Worm (Caenorhabditis elegans): ENCODE measurements around the gene C54E4.1.

Gene C54E4.1

DNA sequence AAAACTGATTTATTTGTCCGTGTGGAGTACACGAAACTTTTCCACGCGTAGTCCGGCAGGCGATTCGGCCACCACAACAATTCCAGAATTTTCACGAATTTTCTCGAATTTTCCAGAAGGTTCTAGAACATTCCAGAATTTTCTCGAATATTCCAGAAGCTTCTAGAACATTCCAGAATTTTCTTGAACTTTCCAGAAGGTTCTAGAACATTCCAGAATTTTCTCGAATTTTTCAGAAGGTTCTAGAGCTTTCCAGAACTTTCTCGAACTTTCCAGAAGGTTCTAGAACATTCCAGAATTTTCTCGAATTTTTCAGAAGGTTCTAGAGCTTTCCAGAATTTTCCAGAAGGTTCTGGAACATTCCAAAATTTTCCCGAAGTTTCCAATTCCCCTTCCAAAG lies 39.5 kb upstream of the C54E4.1 start:
- 0 out of 2 replicates have a peak, but pooled peaks have one; percentile 74 for TF ChIP-seq Y56A3A.18 (GFP tag; IDR thresholded peaks at IDR 0.05)
- TF ChIP-seq ekl-4 (GFP tag; IDR thresholded peaks at IDR 0.05), result peak; percentile 79
- 0 out of 2 replicates have a peak, but pooled peaks have one; percentile 13 for TF ChIP-seq Y53F4B.3 (GFP tag; IDR thresholded peaks at IDR 0.05)
- peak; percentile 68 for TF ChIP-seq ceh-100 (GFP tag; IDR thresholded peaks at IDR 0.05)
- TF ChIP-seq ceh-40 (GFP tag; IDR thresholded peaks at IDR 0.05), result 0 out of 2 replicates have a peak, but pooled peaks have one; percentile 60
- TF ChIP-seq madf-6 (GFP tag; IDR thresholded peaks at IDR 0.05), result peak; percentile 60
- peak; percentile 91 for TF ChIP-seq dox-1 (GFP tag; IDR thresholded peaks at IDR 0.05)
- peak; percentile 17; the same call in 1 of the 2 replicates for TF ChIP-seq egrh-3 (GFP tag; IDR thresholded peaks at IDR 0.05)
- TF ChIP-seq rcor-1 (GFP tag; IDR thresholded peaks at IDR 0.05), result peak; percentile 9; the same call in 1 of the 2 replicates
- TF ChIP-seq hsf-1 (GFP tag; IDR thresholded peaks at IDR 0.05), result peak; percentile 98
- 0 out of 2 replicates have a peak, but pooled peaks have one; percentile 26 for TF ChIP-seq nfyb-1 (GFP tag; IDR thresholded peaks at IDR 0.05)

DNA sequence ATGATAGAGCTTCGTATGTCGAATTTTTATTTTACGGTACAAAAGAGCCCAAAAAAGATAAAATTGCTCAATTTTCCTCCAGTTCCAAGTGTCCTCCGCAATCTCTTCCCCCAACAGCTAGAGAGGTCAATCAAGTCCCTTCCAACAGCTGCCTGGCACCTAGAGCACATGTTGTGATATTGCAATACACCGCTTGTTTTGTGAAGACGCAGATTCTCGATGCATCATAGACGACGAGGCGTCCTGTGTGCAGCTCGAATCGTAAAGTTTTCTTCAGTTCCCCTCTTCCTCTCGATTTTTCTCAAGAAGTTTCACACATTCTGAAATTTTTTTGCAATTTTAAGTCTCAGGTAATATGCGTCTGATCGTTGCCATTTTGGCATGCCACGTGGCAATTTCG lies 38.8 kb upstream of the C54E4.1 start, which contains the start of gene test-1:
Gene test-1 (plus strand): TSS at position 345 of the 400 bp plus-strand sequence.
- TF ChIP-seq Y53G8AR.9 (GFP tag; conservative IDR thresholded peaks at IDR 0.05) (no peak), T07F8.4 (tag; optimal IDR thresholded peaks at IDR 0.05) (no peak), ama-1 (optimal IDR thresholded peaks at IDR 0.05) (no peak), ama-1 (GFP tag; optimal IDR thresholded peaks at IDR 0.05) (no peak), lsy-27 (tag; optimal IDR thresholded peaks at IDR 0.05; ENCODE audit: borderline replicate concordance, insufficient read depth) (no peak)

DNA sequence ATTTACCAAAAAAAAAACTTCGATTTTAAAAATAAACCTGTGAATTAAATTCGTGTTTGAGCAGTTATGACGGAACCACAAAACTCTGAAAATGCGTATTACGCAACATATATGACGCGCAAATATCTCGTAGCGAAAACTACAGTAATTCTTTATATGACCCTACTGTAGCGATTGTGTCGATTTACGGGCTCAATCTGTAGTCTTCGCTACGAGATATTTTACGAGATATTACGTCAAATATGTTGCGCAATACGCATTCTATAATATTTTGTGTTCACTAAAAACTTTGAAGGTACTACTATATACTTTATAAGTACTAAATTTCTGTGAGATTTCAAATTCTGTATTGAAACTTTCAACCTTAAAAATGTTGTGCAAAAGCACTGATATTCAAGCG lies 37.9 kb upstream of the C54E4.1 start:
- TF ChIP-seq dpff-1 (tag; optimal IDR thresholded peaks at IDR 0.05), result no peak
- TF ChIP-seq akir-1 (GFP tag; optimal IDR thresholded peaks at IDR 0.05), result no peak
- TF ChIP-seq snpc-1.3 (tag; optimal IDR thresholded peaks at IDR 0.05; ENCODE audit: insufficient read depth), result no peak
- no peak for TF ChIP-seq ztf-28 (GFP tag; IDR thresholded peaks at IDR 0.05)
- no peak for TF ChIP-seq F57A8.1 (GFP tag; optimal IDR thresholded peaks at IDR 0.05)
- TF ChIP-seq ceh-40 (GFP tag; IDR thresholded peaks at IDR 0.05), result no peak
- TF ChIP-seq ccch-3 (GFP tag; optimal IDR thresholded peaks at IDR 0.05), result no peak
- no peak for TF ChIP-seq mcd-1 (GFP tag; IDR thresholded peaks at IDR 0.05)

DNA sequence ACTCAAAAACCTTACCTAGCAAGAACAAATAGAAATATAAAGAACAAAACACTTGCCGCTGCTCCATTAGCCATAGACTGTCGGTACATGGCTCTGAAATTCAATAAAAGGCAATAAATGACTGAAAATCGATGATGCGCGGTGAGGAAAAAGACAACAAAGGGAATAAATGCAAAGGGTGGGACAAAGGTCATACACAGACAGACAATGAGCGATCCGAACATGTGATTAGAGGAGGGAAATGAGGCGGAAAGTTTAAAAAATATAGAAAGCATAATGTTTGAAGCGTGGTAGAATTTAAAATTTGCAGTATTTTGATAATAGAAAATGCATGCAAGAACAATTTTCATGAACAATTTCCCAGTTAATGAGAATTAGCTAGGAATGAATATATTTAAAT lies 34.8 kb upstream of the C54E4.1 start, which contains the start of gene C54E4.12:
Gene C54E4.12 (minus strand): TSS at position 101 of the 400 bp plus-strand sequence.
- TF ChIP-seq akir-1 (GFP tag; optimal IDR thresholded peaks at IDR 0.05) (no peak), hlh-26 (GFP tag; conservative IDR thresholded peaks at IDR 0.05) (no peak)

DNA sequence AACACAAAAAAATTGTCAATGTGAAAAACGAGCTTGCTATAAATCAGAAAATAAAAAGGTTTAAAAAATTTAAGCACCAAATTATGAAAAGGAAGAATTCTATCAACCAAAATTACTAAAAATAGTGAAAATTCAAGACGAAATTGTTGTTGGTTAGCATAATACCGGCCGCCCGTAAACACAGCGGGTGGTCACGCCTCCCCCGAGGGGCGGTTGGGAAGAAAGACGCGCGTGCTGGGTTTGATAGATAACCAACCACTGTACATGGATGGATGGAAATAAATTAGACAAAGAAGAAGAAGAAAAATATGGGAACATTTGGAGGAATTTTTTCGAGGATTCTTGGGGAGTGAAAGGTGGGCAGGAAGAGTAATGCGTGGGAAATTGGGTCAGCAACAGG lies 33.1 kb upstream of the C54E4.1 start:
- TF ChIP-seq unc-62 (GFP tag; optimal IDR thresholded peaks at IDR 0.05) (no peak), B0019.2 (GFP tag; conservative IDR thresholded peaks at IDR 0.05) (no peak), xnd-1 (tag; optimal IDR thresholded peaks at IDR 0.05) (no peak), ztf-3 (GFP tag; optimal IDR thresholded peaks at IDR 0.05) (no peak), efl-1 (GFP tag; optimal IDR thresholded peaks at IDR 0.05) (no peak), egl-44 (GFP tag; IDR thresholded peaks at IDR 0.05) (no peak), D2030.7 (GFP tag; IDR thresholded peaks at IDR 0.05) (no peak), zim-3 (tag; optimal IDR thresholded peaks at IDR 0.05) (no peak), akir-1 (GFP tag; optimal IDR thresholded peaks at IDR 0.05) (no peak), mes-4 (tag; optimal IDR thresholded peaks at IDR 0.05) (no peak), snpc-4 (GFP tag; optimal IDR thresholded peaks at IDR 0.05) (no peak), snpc-4 (tag; optimal IDR thresholded peaks at IDR 0.05) (no peak), dox-1 (GFP tag; IDR thresholded peaks at IDR 0.05) (no peak), repo-1 (tag; optimal IDR thresholded peaks at IDR 0.05) (no peak), F49E8.2 (tag; optimal IDR thresholded peaks at IDR 0.05; ENCODE audit: insufficient read depth) (no peak), hrde-1 (tag; optimal IDR thresholded peaks at IDR 0.05; ENCODE audit: borderline replicate concordance) (no peak), Y79H2A.3 (GFP tag; conservative IDR thresholded peaks at IDR 0.05) (no peak)
